Fruit fly (Drosophila melanogaster) whole organism: ENCODE measurements around the gene Dis3l2.

Experiments used
- CG8478 ChIP-seq: fragments of >200 bp; optimal IDR thresholded peaks from 2 replicates; lab custom pipeline; 2018; ENCODE audit warnings: inconsistent platforms
- Dll ChIP-seq: fragments of >200 bp; optimal IDR thresholded peaks from 2 replicates; lab custom pipeline; 2017
- EcR ChIP-seq, 2 experiments: fragments of >200 bp; optimal IDR thresholded peaks; 2 replicates each; lab custom pipeline; 2017; ENCODE audit warnings: missing biosample characterization in 2 of 2, missing genetic modification characterization in 2 of 2, missing genetic modification reagents in 2 of 2
- pan ChIP-seq: fragments of >200 bp; optimal IDR thresholded peaks from 2 replicates; lab custom pipeline; 2017
- psq ChIP-seq: fragments of >200 bp; optimal IDR thresholded peaks from 2 replicates; lab custom pipeline; 2017
- usp ChIP-seq: fragments of >200 bp; optimal IDR thresholded peaks from 2 replicates; lab custom pipeline; 2017; ENCODE audit warnings: missing biosample characterization, missing genetic modification characterization, mixed read lengths

Dis3l2 gene

DNA sequence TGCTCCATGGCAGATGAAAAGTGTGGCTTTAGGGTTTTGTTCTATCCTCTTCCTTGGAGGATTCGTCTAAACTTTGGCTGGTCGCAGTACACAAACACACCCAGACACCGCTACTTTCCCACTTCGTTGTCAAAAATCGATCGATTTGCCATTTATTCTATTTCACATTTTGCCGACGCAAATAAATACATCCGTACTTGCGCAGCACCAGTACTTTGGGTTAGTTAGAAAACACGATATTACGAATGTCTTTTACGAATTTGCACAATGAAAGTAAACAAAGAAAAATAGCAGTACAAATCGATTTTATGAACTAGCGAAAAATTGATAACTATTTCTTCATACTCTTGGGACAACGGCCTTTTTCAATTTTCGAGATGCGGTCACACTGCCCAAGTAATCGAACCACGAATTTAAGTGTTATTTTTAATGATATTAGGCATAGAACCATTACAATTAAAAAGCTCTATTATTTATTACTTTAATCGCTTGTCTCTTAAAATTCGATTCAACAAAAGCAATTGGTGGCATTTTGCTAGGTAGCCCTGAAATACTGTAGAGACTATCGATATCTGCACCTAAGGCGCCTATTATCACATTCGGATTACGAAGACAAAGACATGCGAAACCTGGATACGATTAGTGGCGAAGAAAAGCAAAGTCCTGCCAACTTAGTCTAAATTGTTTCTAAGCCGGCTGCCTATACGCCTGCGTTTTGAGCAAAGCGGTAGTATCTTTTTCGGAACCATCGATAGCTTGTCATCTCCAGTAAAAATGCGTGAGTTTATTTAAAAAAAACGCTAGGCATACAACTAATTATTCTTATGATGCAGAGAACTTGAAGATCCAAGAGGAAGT lies 45.3 kb downstream of the Dis3l2 start, which contains the start of the genes DIP2 and wac:
DIP2 (minus strand) TSS at position 337 of the 858 bp plus-strand sequence.
wac (plus strand) TSS at position 559 of the 858 bp plus-strand sequence.
- no peak for TF ChIP-seq pan (lab: Kevin White, UChicago)
- no peak for TF ChIP-seq EcR (GFP tag; optimal IDR thresholded peaks at IDR 0.05; lab: Kevin White, UChicago)
- no peak for TF ChIP-seq usp
- no peak for TF ChIP-seq psq (lab: Kevin White, UChicago)
- TF ChIP-seq CG8478 (lab: Kevin White, UChicago) = no peak
- TF ChIP-seq Dll (lab: Kevin White, UChicago) = no peak

DNA sequence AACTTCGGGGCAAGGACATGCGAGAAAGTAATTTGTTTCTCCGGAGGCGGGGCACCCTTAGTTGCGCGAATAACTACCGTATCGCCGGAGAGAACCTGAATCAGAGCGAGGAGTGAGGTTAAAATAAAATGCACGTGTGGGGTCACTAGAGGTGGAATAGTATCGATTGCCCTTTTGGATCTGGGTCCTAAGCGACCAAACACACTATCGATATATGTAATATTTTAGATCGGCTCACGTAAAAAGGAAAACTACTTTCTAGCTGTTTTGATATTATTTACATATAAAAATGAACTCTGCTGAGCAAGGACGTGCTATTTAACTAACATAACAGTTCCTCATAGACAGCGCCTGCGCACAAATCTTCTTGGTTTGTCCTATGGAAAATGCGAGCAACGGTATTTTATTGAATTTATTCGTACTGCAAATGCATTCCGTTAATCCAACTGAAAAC lies 50.2 kb downstream of the Dis3l2 start:
- TF ChIP-seq CG8478 (lab: Kevin White, UChicago) (no peak), pan (lab: Kevin White, UChicago) (no peak), usp (no peak), EcR (GFP tag; optimal IDR thresholded peaks at IDR 0.05; lab: Kevin White, UChicago) (no peak), psq (lab: Kevin White, UChicago) (no peak), Dll (lab: Kevin White, UChicago) (no peak)

DNA sequence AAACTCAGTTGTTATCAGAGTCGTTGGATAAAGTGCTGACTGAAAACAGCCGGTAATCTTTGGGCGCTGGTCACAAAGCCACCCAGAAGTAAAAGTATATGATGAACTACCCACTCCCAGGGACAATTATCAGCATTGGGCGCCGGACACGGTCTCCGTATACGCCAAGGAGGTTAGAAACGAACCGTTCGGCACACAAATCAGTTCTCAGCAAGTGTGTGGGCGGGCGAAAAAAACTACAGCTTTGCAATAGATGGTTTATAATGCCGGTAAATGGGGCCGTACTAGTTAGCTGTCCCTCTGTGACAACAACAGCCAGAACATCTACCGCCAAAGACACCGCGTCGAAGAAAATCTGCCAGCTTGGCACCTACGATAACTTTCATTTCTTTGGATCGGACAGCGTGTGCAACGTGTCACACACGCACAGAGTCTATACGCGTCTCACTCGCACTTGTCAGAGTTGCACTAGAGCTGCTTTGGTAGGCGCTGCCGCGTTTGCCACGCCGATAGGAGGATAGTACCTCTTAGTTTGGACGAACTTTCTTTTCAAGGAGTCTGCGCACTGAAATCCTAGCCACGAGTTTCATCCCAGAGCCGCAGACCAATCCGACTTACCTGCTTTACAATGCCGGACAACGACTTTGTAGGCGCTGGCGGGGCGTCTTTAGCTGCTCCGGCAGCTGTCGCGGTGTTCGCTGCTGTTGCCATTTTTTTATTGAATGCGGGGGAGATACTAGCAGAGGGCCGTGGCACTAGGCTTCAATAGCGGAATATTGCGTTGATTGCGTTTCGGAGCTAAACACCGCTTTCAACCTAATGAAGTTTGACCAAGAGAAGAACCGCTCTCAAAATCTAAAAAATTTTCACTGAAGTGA lies 51.2 kb downstream of the Dis3l2 start:
- no peak for TF ChIP-seq psq (lab: Kevin White, UChicago)
- TF ChIP-seq Dll (lab: Kevin White, UChicago) = no peak
- no peak for TF ChIP-seq EcR (GFP tag; optimal IDR thresholded peaks at IDR 0.05; lab: Kevin White, UChicago)
- TF ChIP-seq pan (lab: Kevin White, UChicago) = no peak
- no peak for TF ChIP-seq CG8478 (lab: Kevin White, UChicago)
- TF ChIP-seq usp = no peak

DNA sequence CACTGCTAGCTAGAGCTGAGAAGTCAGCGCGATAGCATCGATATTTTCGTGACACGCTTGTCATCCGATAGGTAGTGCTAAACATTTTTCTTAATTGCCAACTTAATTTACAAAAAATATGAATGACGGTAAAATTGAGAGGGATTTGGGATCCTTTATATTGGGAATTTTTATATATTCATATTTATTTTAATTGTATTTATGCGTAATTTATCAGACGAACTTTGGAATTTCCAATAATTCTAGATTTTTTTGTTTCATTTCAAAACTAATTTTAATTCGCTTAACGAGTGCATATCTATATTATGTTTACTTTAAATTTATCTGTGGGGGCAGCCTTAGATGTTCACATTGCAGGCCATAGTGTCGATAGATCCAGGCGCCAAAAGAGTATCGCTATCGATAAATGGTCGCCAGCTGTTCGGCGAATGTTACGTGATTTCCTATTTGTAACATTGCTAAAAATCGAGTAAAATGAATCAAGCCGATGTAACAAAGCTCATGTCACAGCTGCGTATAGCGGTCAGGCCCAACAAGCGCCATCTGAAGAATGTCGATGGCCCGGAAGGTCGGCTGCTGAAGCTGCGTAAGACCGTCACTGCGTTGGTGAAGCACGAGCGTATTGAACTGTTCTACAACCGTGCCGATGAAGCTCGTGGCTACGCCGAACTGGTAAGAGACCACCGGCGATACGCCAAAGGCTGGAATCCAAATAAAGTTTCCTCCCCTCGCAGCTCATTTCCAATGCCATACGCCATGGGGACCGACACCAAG lies 52.1 kb downstream of the Dis3l2 start, which contains the start of the genes Tudor-SN and mRpL17:
Tudor-SN (minus strand) TSS at position 3 of the 774 bp plus-strand sequence.
mRpL17 (plus strand) TSS at position 402 of the 774 bp plus-strand sequence.
- no peak for TF ChIP-seq pan (lab: Kevin White, UChicago)
- TF ChIP-seq EcR (GFP tag; optimal IDR thresholded peaks at IDR 0.05; lab: Kevin White, UChicago) = no peak
- TF ChIP-seq psq (lab: Kevin White, UChicago) = no peak
- no peak for TF ChIP-seq CG8478 (lab: Kevin White, UChicago)
- TF ChIP-seq usp = no peak
- TF ChIP-seq Dll (lab: Kevin White, UChicago) = no peak

DNA sequence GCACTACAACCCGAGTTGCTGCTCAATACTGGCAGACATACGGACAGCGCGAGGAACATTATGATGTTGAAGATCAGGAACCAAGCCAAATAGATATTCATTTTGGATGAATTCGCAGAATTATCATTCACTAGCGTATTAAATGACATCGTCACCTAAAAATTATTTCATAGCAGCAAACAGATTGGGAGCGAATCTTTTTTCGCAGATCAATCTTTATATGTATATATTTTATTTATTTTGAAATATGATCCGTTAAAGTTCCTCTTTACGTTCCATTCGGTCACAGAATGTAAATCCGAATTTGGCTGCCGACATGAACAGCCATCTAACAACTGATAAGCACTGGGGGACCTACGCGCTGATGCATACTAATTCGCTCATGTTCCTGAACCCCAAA lies 53.3 kb downstream of the Dis3l2 start, which contains the start of gene CG34263:
CG34263 (minus strand) TSS at position 101 of the 400 bp plus-strand sequence.
- TF ChIP-seq CG8478 (lab: Kevin White, UChicago) = no peak
- no peak for TF ChIP-seq psq (lab: Kevin White, UChicago)
- TF ChIP-seq usp = no peak
- TF ChIP-seq pan (lab: Kevin White, UChicago) = no peak
- no peak for TF ChIP-seq Dll (lab: Kevin White, UChicago)
- no peak for TF ChIP-seq EcR (GFP tag; optimal IDR thresholded peaks at IDR 0.05; lab: Kevin White, UChicago)
